Worm (Caenorhabditis elegans): ENCODE results near the gene bgal-1.

bgal-1 gene

DNA sequence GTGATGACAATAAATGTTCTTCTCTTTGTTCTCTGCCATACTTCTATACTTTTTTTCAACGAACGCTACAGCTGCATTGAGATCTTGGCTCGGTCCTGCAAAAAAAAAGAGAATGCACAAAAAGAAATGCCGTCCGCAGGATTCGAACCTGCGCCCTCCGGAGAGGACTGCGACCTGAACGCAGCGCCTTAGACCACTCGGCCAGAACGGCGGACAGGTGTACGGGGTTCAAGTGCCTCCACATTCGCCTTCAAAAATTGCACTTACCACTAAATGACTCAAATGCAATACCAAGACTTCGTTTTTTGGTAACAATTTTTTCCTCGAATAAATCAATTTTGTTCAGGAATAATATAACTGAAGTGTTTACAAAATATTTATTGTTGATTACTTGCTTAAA is 51.2 kb downstream of the bgal-1 start:
- TF ChIP-seq him-1 (tag; optimal IDR thresholded peaks at IDR 0.05) (no peak), dao-5 (tag; optimal IDR thresholded peaks at IDR 0.05) (no peak), W03F9.2 (tag; optimal IDR thresholded peaks at IDR 0.05) (no peak)
